Worm (Caenorhabditis elegans) whole organism, mixed stage, embryonic: Measurements from ENCODE around the gene Y45G5AL.1.

ENCODE experiments used
- drap-1 ChIP-seq: fragments of 200-800 bp; sonication (Bioruptor generic); optimal IDR thresholded peaks from 3 replicates; lab custom pipeline; 2018; ENCODE audit warnings: mild to moderate bottlenecking, missing genetic modification characterization, missing compliant biosample characterization
- lsy-2 ChIP-seq: fragments of 150-350 bp; optimal IDR thresholded peaks from 2 replicates; lab custom pipeline; 2014; ENCODE audit warnings: missing biosample characterization, missing genetic modification characterization
- mep-1 ChIP-seq: fragments of 150-350 bp; optimal IDR thresholded peaks from 2 replicates; lab custom pipeline; 2017; ENCODE audit warnings: missing biosample characterization, missing genetic modification reagents, missing genetic modification characterization, inconsistent platforms
- nhr-237 ChIP-seq: fragments of 150-350 bp; optimal IDR thresholded peaks from 2 replicates; lab custom pipeline; 2014; ENCODE audit warnings: missing biosample characterization, missing genetic modification characterization
- tbx-8 ChIP-seq: fragments of 200-800 bp; sonication (Bioruptor generic); optimal IDR thresholded peaks from 2 replicates; lab custom pipeline; 2018; ENCODE audit warnings: mild to moderate bottlenecking, missing genetic modification characterization, moderate library complexity, missing compliant biosample characterization
- zip-8 ChIP-seq: fragments of 150-350 bp; optimal IDR thresholded peaks from 2 replicates; lab custom pipeline; 2014; ENCODE audit warnings: missing biosample characterization, missing genetic modification characterization

- no peak for TF ChIP-seq nhr-237 (tag; lab: Kevin White, UChicago)
- TF ChIP-seq lsy-2: no peak
- TF ChIP-seq drap-1: no peak
- no peak for TF ChIP-seq mep-1 (tag; lab: Kevin White, UChicago)
- no peak for TF ChIP-seq zip-8 (tag; lab: Kevin White, UChicago)
- no peak for TF ChIP-seq tbx-8 (GFP tag; lab: Kevin White, UChicago)
Observed at ce11 chrV:4109873-4110272, 34.4 kb upstream of the Y45G5AL.1 start, which contains the start of gene clc-18.
